Worm (Caenorhabditis elegans) whole organism, early embryonic: ENCODE measurements around the gene wah-1.

Source experiments
- F13C5.2 ChIP-seq: sonication (generic microtip); optimal IDR thresholded peaks from 2 replicates; lab custom pipeline; 2017; ENCODE audit warnings: mild to moderate bottlenecking, missing genetic modification characterization, inconsistent platforms, missing compliant biosample characterization
- ama-1 ChIP-seq: fragments of 150-350 bp; optimal IDR thresholded peaks from 2 replicates; lab custom pipeline; 2014
- pes-1 ChIP-seq: fragments of 200-800 bp; sonication (Bioruptor generic); IDR thresholded peaks from 2 replicates; pipeline ENCODE4 v1.3.6; 2022; ENCODE audit warnings: missing genetic modification reagents, missing genetic modification characterization, missing compliant biosample characterization
- tbx-11 ChIP-seq: fragments of 200-800 bp; sonication (Bioruptor generic); IDR thresholded peaks from 2 replicates; pipeline ENCODE4 v1.3.6; 2022; ENCODE audit warnings: missing genetic modification characterization, missing compliant biosample characterization
- tbx-37 ChIP-seq: fragments of 200-800 bp; sonication (Bioruptor generic); conservative IDR thresholded peaks from 2 replicates; pipeline ENCODE4 v1.3.6; 2022; ENCODE audit warnings: missing genetic modification reagents, missing genetic modification characterization, missing compliant biosample characterization

DNA sequence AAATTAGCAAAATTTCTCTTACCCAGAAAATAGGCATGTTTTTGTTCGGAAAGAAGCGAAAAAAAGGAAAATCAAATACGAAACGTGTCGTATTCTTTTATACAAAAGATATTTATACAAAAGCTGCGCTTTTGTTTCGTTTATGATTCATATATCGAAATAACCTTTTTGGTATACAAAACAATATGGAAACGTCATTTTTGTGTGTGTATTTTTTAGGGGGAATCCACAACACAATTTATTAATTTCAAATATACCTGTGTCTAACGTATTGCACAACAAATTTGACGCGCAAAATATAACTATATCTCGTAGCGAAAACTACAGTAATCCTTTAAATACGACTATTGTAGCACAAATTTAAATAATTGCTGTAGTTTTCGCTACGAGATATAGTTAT lies 40.7 kb downstream of the wah-1 start, which contains the start of gene Y79H2A.2:
- TF ChIP-seq tbx-37 (GFP tag; lab: Robert Waterston, UW) (no peak), tbx-11 (no peak), ama-1 (lab: Kevin White, UChicago) (no peak), pes-1 (GFP tag; lab: Robert Waterston, UW) (no peak), F13C5.2 (tag; lab: Kevin White, UChicago) (no peak)
